Worm (Caenorhabditis elegans): ENCODE data around the gene fbxc-49.

DNA sequence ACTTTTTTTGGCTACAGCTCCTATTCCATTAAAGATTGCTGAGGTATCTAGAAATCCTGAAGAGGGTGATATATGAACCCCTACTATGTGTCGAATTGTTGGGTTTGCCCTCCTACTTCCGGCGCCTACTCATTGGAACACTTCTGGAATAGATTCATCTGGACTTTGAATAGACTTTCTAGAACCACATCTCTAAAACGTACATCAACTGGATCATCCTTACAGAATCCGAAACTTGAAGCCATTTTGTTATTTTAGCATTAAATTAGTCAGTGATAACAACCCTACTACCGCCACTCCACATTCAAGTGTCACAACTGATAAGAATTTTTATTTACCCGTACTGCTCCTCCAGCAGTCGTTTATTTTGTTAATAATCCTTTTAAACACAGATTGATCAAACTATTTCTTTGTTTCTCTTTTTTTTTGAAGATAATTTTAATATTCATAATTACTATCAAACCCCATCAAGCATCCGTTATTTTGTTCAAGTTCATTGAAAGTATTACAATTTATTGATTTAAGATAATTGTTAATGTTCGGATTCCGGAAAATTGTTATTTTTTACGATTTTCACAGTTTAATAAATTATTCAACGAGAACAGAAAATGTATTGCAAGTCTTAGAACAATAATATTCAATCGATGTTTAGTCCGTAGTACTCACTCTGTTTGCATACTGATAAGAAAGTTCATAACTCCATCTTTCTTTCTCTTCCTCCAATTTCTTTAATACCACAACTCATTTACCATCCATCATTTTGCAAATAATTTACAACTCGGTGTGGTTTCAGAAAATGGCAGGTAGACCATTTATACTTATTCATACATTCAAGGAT lies 15.4 kb downstream of the fbxc-49 start, which contains the start of gene math-42:
- TF ChIP-seq F44E2.7 (GFP tag; IDR thresholded peaks at IDR 0.05) (no peak), snpc-4 (tag; optimal IDR thresholded peaks at IDR 0.05) (no peak), nhr-77 (tag; optimal IDR thresholded peaks at IDR 0.05) (no peak), nhr-28 (tag; optimal IDR thresholded peaks at IDR 0.05) (peak; percentile 31), aly-2 (tag; optimal IDR thresholded peaks at IDR 0.05) (no peak), skn-1 (tag; optimal IDR thresholded peaks at IDR 0.05) (no peak), lin-39 (tag; optimal IDR thresholded peaks at IDR 0.05) (no peak), ztf-11 (tag; optimal IDR thresholded peaks at IDR 0.05) (no peak), unc-39 (tag; optimal IDR thresholded peaks at IDR 0.05) (no peak)
